Worm (Caenorhabditis elegans) whole organism, midembryonic: Measurements from ENCODE around the gene mig-22.

ENCODE experiments used
- T22C8.4 ChIP-seq: fragments of 200-800 bp; sonication (Bioruptor generic); IDR thresholded peaks from 2 replicates; pipeline ENCODE4 v1.3.6; 2022; ENCODE audit warnings: missing genetic modification characterization, missing compliant biosample characterization
- ref-1 ChIP-seq: fragments of 200-800 bp; sonication (Bioruptor generic); conservative IDR thresholded peaks from 2 replicates; pipeline ENCODE4 v1.3.6; 2022; ENCODE audit warnings: missing genetic modification reagents, missing genetic modification characterization, missing compliant biosample characterization

DNA sequence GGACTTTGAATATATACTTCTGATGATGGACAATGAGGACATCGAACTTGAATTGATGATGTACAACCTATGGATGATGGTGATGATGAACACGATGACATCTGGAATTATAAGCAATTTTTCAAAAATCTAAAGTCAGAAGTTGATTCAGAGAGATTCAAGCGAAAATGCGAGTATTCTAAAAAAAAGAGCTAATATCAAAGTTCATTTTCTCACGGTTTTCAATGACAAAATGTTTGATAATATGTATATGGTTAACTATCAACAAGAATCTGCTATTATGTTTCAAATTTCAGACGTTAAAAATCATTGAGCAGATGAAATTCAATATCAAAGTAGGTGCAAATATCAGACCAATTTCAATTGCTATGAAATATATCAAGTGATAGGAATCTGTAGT is 12.8 kb upstream of the mig-22 start, which contains the start of gene K02D10.4:
- TF ChIP-seq ref-1 (GFP tag; lab: Robert Waterston, UW) (no peak), T22C8.4 (no peak)
